Fruit fly (Drosophila melanogaster) whole organism, embryonic: ENCODE data around the gene Ndfip.

ENCODE experiments used
- Bdp1 ChIP-seq: fragments of 200-800 bp; sonication (Bioruptor generic); optimal IDR thresholded peaks from 3 replicates; lab custom pipeline; 2016; ENCODE audit warnings: missing biosample characterization, missing genetic modification characterization
- CG10462 ChIP-seq: fragments of 200-800 bp; sonication (Bioruptor generic); optimal IDR thresholded peaks from 2 replicates; lab custom pipeline; 2016; ENCODE audit warnings: missing biosample characterization, missing genetic modification characterization
- CG11696 ChIP-seq: fragments of 200-800 bp; sonication (Bioruptor generic); IDR thresholded peaks from 2 replicates; pipeline ENCODE4 v1.3.6; 2022; ENCODE audit warnings: missing biosample characterization, missing genetic modification characterization
- CG12769 ChIP-seq: fragments of 200-800 bp; sonication (Bioruptor generic); optimal IDR thresholded peaks from 2 replicates; lab custom pipeline; 2019; ENCODE audit warnings: missing biosample characterization, mild to moderate bottlenecking, missing genetic modification characterization, moderate library complexity
- CG14965 ChIP-seq: fragments of 200-800 bp; sonication (Bioruptor generic); optimal IDR thresholded peaks from 2 replicates; lab custom pipeline; 2016; ENCODE audit warnings: missing biosample characterization, missing genetic modification characterization, borderline replicate concordance
- CG16779 ChIP-seq: fragments of 200-800 bp; sonication (Bioruptor generic); IDR thresholded peaks from 2 replicates; pipeline ENCODE4 v1.3.6; 2022; ENCODE audit warnings: missing biosample characterization, missing genetic modification characterization
- CG17328 ChIP-seq: fragments of 200-800 bp; sonication (Bioruptor generic); IDR thresholded peaks from 2 replicates; pipeline ENCODE4 v1.3.6; 2022; ENCODE audit warnings: missing biosample characterization, missing genetic modification characterization
- CG17612 ChIP-seq: fragments of 200-800 bp; sonication (Bioruptor generic); IDR thresholded peaks from 2 replicates; pipeline ENCODE4 v1.3.6; 2022; ENCODE audit warnings: missing biosample characterization, missing genetic modification characterization
- CG1832 ChIP-seq: fragments of 200-800 bp; sonication (Bioruptor generic); optimal IDR thresholded peaks from 2 replicates; lab custom pipeline; 2017; ENCODE audit warnings: missing biosample characterization, mild to moderate bottlenecking, missing genetic modification characterization, inconsistent platforms
- CG2116 ChIP-seq: fragments of 200-800 bp; sonication (Bioruptor generic); optimal IDR thresholded peaks from 3 replicates; lab custom pipeline; 2018; ENCODE audit warnings: missing biosample characterization, mild to moderate bottlenecking, missing genetic modification characterization
- CG2875 ChIP-seq: fragments of 200-800 bp; sonication (Bioruptor generic); optimal IDR thresholded peaks from 2 replicates; lab custom pipeline; 2017; ENCODE audit warnings: missing biosample characterization, mild to moderate bottlenecking, missing genetic modification characterization, missing genetic modification reagents
- CG30431 ChIP-seq: fragments of 200-800 bp; sonication (Bioruptor generic); optimal IDR thresholded peaks from 2 replicates; lab custom pipeline; 2017; ENCODE audit warnings: missing biosample characterization, missing genetic modification characterization
- CG33557 ChIP-seq: fragments of 200-800 bp; sonication (Bioruptor generic); optimal IDR thresholded peaks from 2 replicates; lab custom pipeline; 2019; ENCODE audit warnings: missing biosample characterization, mild to moderate bottlenecking, missing genetic modification characterization, moderate library complexity
- CG5953 ChIP-seq: fragments of 200-800 bp; sonication (Bioruptor generic); IDR thresholded peaks from 2 replicates; pipeline ENCODE4 v1.3.6; 2022; ENCODE audit warnings: missing biosample characterization, missing genetic modification characterization
- CG6813 ChIP-seq: fragments of 200-800 bp; sonication (Bioruptor generic); optimal IDR thresholded peaks from 2 replicates; lab custom pipeline; 2017; ENCODE audit warnings: missing biosample characterization, missing genetic modification characterization, mild to moderate bottlenecking, moderate library complexity, missing genetic modification reagents
- CTCF ChIP-seq: fragments of 200-800 bp; sonication (Bioruptor generic); optimal IDR thresholded peaks from 2 replicates; lab custom pipeline; 2017; ENCODE audit warnings: missing biosample characterization, mild to moderate bottlenecking, missing genetic modification characterization, moderate library complexity
- Dfd ChIP-seq, 2 experiments: fragments of >200 bp; optimal IDR thresholded peaks; 2 replicates each; lab custom pipeline; 2017; ENCODE audit warnings: missing biosample characterization in 2 of 2, missing genetic modification characterization in 2 of 2
- Doc3 ChIP-seq: fragments of 200-800 bp; sonication (Bioruptor generic); IDR thresholded peaks from 3 replicates; pipeline ENCODE4 v1.3.6; 2022; ENCODE audit warnings: missing biosample characterization, missing genetic modification characterization; ENCODE audit not compliant: partially characterized antibody
- Drgx ChIP-seq: fragments of 200-800 bp; sonication (Bioruptor generic); IDR thresholded peaks from 2 replicates; pipeline ENCODE4 v1.3.6; 2022; ENCODE audit warnings: missing biosample characterization, missing genetic modification characterization
- Fer2 ChIP-seq: fragments of 200-800 bp; sonication (Bioruptor generic); optimal IDR thresholded peaks from 2 replicates; lab custom pipeline; 2018; ENCODE audit warnings: missing biosample characterization, mild to moderate bottlenecking, missing genetic modification characterization, moderate library complexity
- HLH54F ChIP-seq: fragments of 200-800 bp; sonication (Bioruptor generic); optimal IDR thresholded peaks from 3 replicates; lab custom pipeline; 2016; ENCODE audit warnings: missing biosample characterization, missing genetic modification characterization
- NC2α ChIP-seq: fragments of 200-800 bp; sonication (Bioruptor generic); optimal IDR thresholded peaks from 2 replicates; lab custom pipeline; 2016; ENCODE audit warnings: missing biosample characterization, missing genetic modification characterization
- Nf-YB ChIP-seq: fragments of 200-800 bp; sonication (Bioruptor generic); optimal IDR thresholded peaks from 3 replicates; lab custom pipeline; 2019; ENCODE audit warnings: missing biosample characterization, mild to moderate bottlenecking, missing genetic modification characterization, moderate library complexity
- Nf-YC ChIP-seq: fragments of 200-800 bp; optimal IDR thresholded peaks from 3 replicates; lab custom pipeline; 2019; ENCODE audit warnings: missing biosample characterization, mild to moderate bottlenecking, missing genetic modification characterization, moderate library complexity
- Oli ChIP-seq: fragments of 200-800 bp; sonication (Bioruptor generic); optimal IDR thresholded peaks from 2 replicates; lab custom pipeline; 2018; ENCODE audit warnings: missing biosample characterization, mild to moderate bottlenecking, missing genetic modification characterization, moderate library complexity
- Pdp1 ChIP-seq, 2 experiments: fragments of 200-800 bp; sonication (Bioruptor generic); optimal IDR thresholded peaks; 3 replicates each; lab custom pipeline; 2016; ENCODE audit warnings: missing biosample characterization in 2 of 2, missing genetic modification characterization in 2 of 2, mild to moderate bottlenecking in 1 of 2, moderate library complexity in 1 of 2
- Sin3A ChIP-seq: fragments of >200 bp; optimal IDR thresholded peaks from 2 replicates; lab custom pipeline; 2018
- Sox102F ChIP-seq: fragments of 200-800 bp; sonication (Bioruptor generic); optimal IDR thresholded peaks from 2 replicates; lab custom pipeline; 2018; ENCODE audit warnings: missing biosample characterization, mild to moderate bottlenecking, missing genetic modification characterization, moderate library complexity
- Sry-β ChIP-seq: fragments of 200-800 bp; sonication (Bioruptor generic); optimal IDR thresholded peaks from 2 replicates; lab custom pipeline; 2018; ENCODE audit warnings: missing biosample characterization, mild to moderate bottlenecking, missing genetic modification characterization, moderate library complexity
- abd-A ChIP-seq: fragments of 200-800 bp; sonication (Bioruptor generic); optimal IDR thresholded peaks from 3 replicates; lab custom pipeline; 2019; ENCODE audit warnings: missing biosample characterization, mild to moderate bottlenecking, missing genetic modification characterization, moderate library complexity
- bab2 ChIP-seq: fragments of 200-800 bp; sonication (Bioruptor generic); optimal IDR thresholded peaks from 2 replicates; lab custom pipeline; 2016; ENCODE audit warnings: missing biosample characterization, missing genetic modification characterization
- cad ChIP-seq: fragments of >200 bp; optimal IDR thresholded peaks from 2 replicates; lab custom pipeline; 2017; ENCODE audit warnings: missing biosample characterization, missing genetic modification characterization
- chif ChIP-seq, 2 experiments: fragments of 200-800 bp; sonication (Bioruptor generic); optimal IDR thresholded peaks; 3 replicates each; lab custom pipeline; 2016; ENCODE audit warnings: missing biosample characterization in 2 of 2, missing genetic modification characterization in 2 of 2
- chm ChIP-seq: fragments of 200-800 bp; sonication (Bioruptor generic); IDR thresholded peaks from 2 replicates; pipeline ENCODE4 v1.3.6; 2022; ENCODE audit warnings: missing biosample characterization, missing genetic modification characterization
- corto ChIP-seq: fragments of 200-800 bp; sonication (Bioruptor generic); optimal IDR thresholded peaks from 2 replicates; lab custom pipeline; 2016; ENCODE audit warnings: missing biosample characterization, mild to moderate bottlenecking, missing genetic modification characterization, moderate library complexity
- eve ChIP-seq, 2 experiments: fragments of >200 bp; optimal IDR thresholded peaks; 2 replicates each; lab custom pipeline; 2017; ENCODE audit warnings: missing biosample characterization in 2 of 2, missing genetic modification characterization in 2 of 2
- eyg ChIP-seq: fragments of 200-800 bp; sonication (Bioruptor generic); optimal IDR thresholded peaks from 3 replicates; lab custom pipeline; 2016; ENCODE audit warnings: missing biosample characterization, missing genetic modification characterization
- grau ChIP-seq: fragments of 200-800 bp; optimal IDR thresholded peaks from 3 replicates; lab custom pipeline; 2019; ENCODE audit warnings: missing biosample characterization, mild to moderate bottlenecking, missing genetic modification characterization, moderate library complexity
- jigr1 ChIP-seq: fragments of 200-800 bp; sonication (Bioruptor generic); IDR thresholded peaks from 3 replicates; pipeline ENCODE4 v1.3.6; 2022; ENCODE audit warnings: missing biosample characterization, missing genetic modification characterization
- nerfin-1 ChIP-seq: fragments of 200-800 bp; sonication (Bioruptor generic); optimal IDR thresholded peaks from 3 replicates; lab custom pipeline; 2019; ENCODE audit warnings: missing biosample characterization, mild to moderate bottlenecking, missing genetic modification characterization, moderate library complexity
- nom ChIP-seq: fragments of 200-800 bp; sonication (Bioruptor generic); optimal IDR thresholded peaks from 2 replicates; lab custom pipeline; 2017; ENCODE audit warnings: missing biosample characterization, missing genetic modification characterization, mild to moderate bottlenecking, moderate library complexity, missing genetic modification reagents
- onecut ChIP-seq: fragments of 200-800 bp; sonication (Bioruptor generic); IDR thresholded peaks from 2 replicates; pipeline ENCODE4 v1.3.6; 2022; ENCODE audit warnings: missing biosample characterization, missing genetic modification characterization
- pho ChIP-seq: fragments of 200-800 bp; sonication (Bioruptor generic); optimal IDR thresholded peaks from 2 replicates; lab custom pipeline; 2016; ENCODE audit warnings: missing biosample characterization, missing genetic modification characterization
- pita ChIP-seq: fragments of 200-800 bp; sonication (Bioruptor generic); optimal IDR thresholded peaks from 2 replicates; lab custom pipeline; 2017; ENCODE audit warnings: missing biosample characterization, mild to moderate bottlenecking, missing genetic modification characterization
- pzg ChIP-seq: fragments of 200-800 bp; sonication (Bioruptor generic); optimal IDR thresholded peaks from 3 replicates; lab custom pipeline; 2018; ENCODE audit warnings: missing biosample characterization, mild to moderate bottlenecking, missing genetic modification characterization, moderate library complexity
- sc ChIP-seq, 3 experiments: fragments of >200 bp in 2 of 3; fragments of 200-800 bp in 1 of 3; sonication (Bioruptor generic) in 1 of 3; optimal IDR thresholded peaks; 2 replicates in 2 of 3; 3 replicates in 1 of 3; lab custom pipeline; 2017; ENCODE audit warnings: mild to moderate bottlenecking in 1 of 3, missing biosample characterization in 1 of 3, missing genetic modification characterization in 1 of 3, missing genetic modification reagents in 1 of 3
- scrt ChIP-seq: fragments of 200-800 bp; sonication (Bioruptor generic); optimal IDR thresholded peaks from 2 replicates; lab custom pipeline; 2018; ENCODE audit warnings: missing biosample characterization, mild to moderate bottlenecking, missing genetic modification characterization, moderate library complexity
- sd ChIP-seq: fragments of 200-800 bp; sonication (Bioruptor generic); optimal IDR thresholded peaks from 3 replicates; lab custom pipeline; 2018; ENCODE audit warnings: missing biosample characterization, mild to moderate bottlenecking, missing genetic modification characterization, moderate library complexity
- sens-2 ChIP-seq: fragments of 200-800 bp; sonication (Bioruptor generic); IDR thresholded peaks from 2 replicates; pipeline ENCODE4 v1.3.6; 2022; ENCODE audit warnings: missing biosample characterization, missing genetic modification characterization
- sima ChIP-seq: fragments of 200-800 bp; sonication (Bioruptor generic); optimal IDR thresholded peaks from 2 replicates; lab custom pipeline; 2016; ENCODE audit warnings: missing biosample characterization, missing genetic modification characterization
- sisA ChIP-seq: fragments of 200-800 bp; sonication (Bioruptor generic); IDR thresholded peaks from 2 replicates; pipeline ENCODE4 v1.3.6; 2022; ENCODE audit warnings: missing biosample characterization, missing genetic modification characterization
- sr ChIP-seq: fragments of 200-800 bp; sonication (Bioruptor generic); IDR thresholded peaks from 3 replicates; pipeline ENCODE4 v1.3.6; 2022; ENCODE audit warnings: missing biosample characterization, missing genetic modification characterization
- yki ChIP-seq: fragments of >200 bp; optimal IDR thresholded peaks from 3 replicates; lab custom pipeline; 2018

Ndfip gene

dm6 chr3L:17613972-17614384 is 40.1 kb downstream of the Ndfip start (continued):
- TF ChIP-seq CG2116 (no peak), sd (tag; lab: Kevin White, UChicago) (peak; percentile 59), scrt (GFP tag; lab: Kevin White, UChicago) (peak; percentile 94), bab2 (no peak), CG14965 (GFP tag; lab: Kevin White, UChicago) (no peak), CG17612 (no peak), Nf-YB (GFP tag; lab: Kevin White, UChicago) (no peak), eve (GFP tag; optimal IDR thresholded peaks at IDR 0.05; lab: Kevin White, UChicago) (no peak), CG12769 (tag; lab: Kevin White, UChicago) (peak; percentile 62), sima (GFP tag; lab: Kevin White, UChicago) (no peak), Sin3A (no peak), grau (tag; lab: Kevin White, UChicago) (no peak), chm (GFP tag; lab: Robert Waterston, UW) (no peak), NC2α (no peak), nerfin-1 (no peak), chif (GFP tag; optimal IDR thresholded peaks at IDR 0.05; lab: Kevin White, UChicago) (no peak), CG1832 (no peak), jigr1 (GFP tag; lab: Robert Waterston, UW) (no peak), Drgx (no peak), Oli (tag; lab: Kevin White, UChicago) (no peak), sisA (GFP tag; lab: Robert Waterston, UW) (no peak), CG10462 (GFP tag; lab: Kevin White, UChicago) (no peak), CG11696 (no peak), eyg (GFP tag; lab: Kevin White, UChicago) (no peak), CG2875 (GFP tag; lab: Kevin White, UChicago) (no peak), sr (GFP tag; lab: Robert Waterston, UW) (no peak), Nf-YC (tag; lab: Kevin White, UChicago) (peak; percentile 41), CG30431 (GFP tag; lab: Kevin White, UChicago) (no peak), Doc3 (GFP tag; lab: Robert Waterston, UW) (no peak), CG5953 (GFP tag; lab: Robert Waterston, UW) (no peak), Pdp1 (GFP tag; optimal IDR thresholded peaks at IDR 0.05; lab: Kevin White, UChicago) (no peak), Sox102F (GFP tag; lab: Kevin White, UChicago) (no peak), CTCF (GFP tag; lab: Kevin White, UChicago) (no peak), pzg (GFP tag; lab: Kevin White, UChicago) (no peak), abd-A (tag; lab: Kevin White, UChicago) (peak; percentile 60), CG33557 (GFP tag; lab: Kevin White, UChicago) (no peak), cad (no peak), sc (optimal IDR thresholded peaks at IDR 0.05; lab: Kevin White, UChicago) (no peak), sc (GFP tag; optimal IDR thresholded peaks at IDR 0.05; lab: Kevin White, UChicago) (no peak), onecut (no peak), yki (lab: Kevin White, UChicago) (no peak), pita (GFP tag; lab: Kevin White, UChicago) (no peak), Dfd (GFP tag; optimal IDR thresholded peaks at IDR 0.05; lab: Kevin White, UChicago) (no peak), pho (GFP tag; lab: Kevin White, UChicago) (no peak), Fer2 (tag; lab: Kevin White, UChicago) (no peak), nom (GFP tag; lab: Kevin White, UChicago) (no peak), Bdp1 (GFP tag; lab: Kevin White, UChicago) (no peak), HLH54F (GFP tag; lab: Kevin White, UChicago) (no peak), CG17328 (GFP tag; lab: Robert Waterston, UW) (no peak), corto (GFP tag; lab: Kevin White, UChicago) (peak; percentile 3), CG6813 (GFP tag; lab: Kevin White, UChicago) (peak; percentile 17), CG16779 (GFP tag; lab: Robert Waterston, UW) (no peak), Sry-β (GFP tag; lab: Kevin White, UChicago) (no peak), sens-2 (GFP tag; lab: Robert Waterston, UW) (no peak)
